Worm (Caenorhabditis elegans) whole organism, midembryonic: ENCODE measurements around the gene clec-163.

Experiments
- T22C8.4 ChIP-seq: fragments of 200-800 bp; sonication (Bioruptor generic); IDR thresholded peaks from 2 replicates; pipeline ENCODE4 v1.3.6; 2022; ENCODE audit warnings: missing genetic modification characterization, missing compliant biosample characterization
- cog-1 ChIP-seq: sonication (generic microtip); optimal IDR thresholded peaks from 2 replicates; lab custom pipeline; 2016; ENCODE audit warnings: missing genetic modification characterization, missing compliant biosample characterization
- flt-1 ChIP-seq: fragments of 200-800 bp; sonication (Bioruptor generic); IDR thresholded peaks from 2 replicates; pipeline ENCODE4 v1.3.6; 2022; ENCODE audit warnings: missing genetic modification characterization, missing compliant biosample characterization
- med-1 ChIP-seq: sonication (generic microtip); optimal IDR thresholded peaks from 2 replicates; lab custom pipeline; 2017; ENCODE audit warnings: missing genetic modification characterization, mild to moderate bottlenecking, missing compliant biosample characterization, antibody characterized with exemption, missing genetic modification reagents; ENCODE audit not compliant: insufficient read depth
- ref-1 ChIP-seq: fragments of 200-800 bp; sonication (Bioruptor generic); conservative IDR thresholded peaks from 2 replicates; pipeline ENCODE4 v1.3.6; 2022; ENCODE audit warnings: missing genetic modification reagents, missing genetic modification characterization, missing compliant biosample characterization
- tab-1 ChIP-seq: fragments of 200-800 bp; sonication (Bioruptor generic); IDR thresholded peaks from 2 replicates; pipeline ENCODE4 v1.3.6; 2022; ENCODE audit warnings: missing genetic modification characterization, missing compliant biosample characterization
- ztf-23 ChIP-seq: fragments of 200-800 bp; sonication (Bioruptor generic); IDR thresholded peaks from 2 replicates; pipeline ENCODE4 v1.3.6; 2022; ENCODE audit warnings: missing genetic modification reagents, missing genetic modification characterization, missing compliant biosample characterization
- ztf-29 ChIP-seq: fragments of 200-800 bp; sonication (Bioruptor generic); IDR thresholded peaks from 2 replicates; pipeline ENCODE4 v1.3.6; 2022; ENCODE audit warnings: missing genetic modification reagents, missing genetic modification characterization, missing compliant biosample characterization

DNA sequence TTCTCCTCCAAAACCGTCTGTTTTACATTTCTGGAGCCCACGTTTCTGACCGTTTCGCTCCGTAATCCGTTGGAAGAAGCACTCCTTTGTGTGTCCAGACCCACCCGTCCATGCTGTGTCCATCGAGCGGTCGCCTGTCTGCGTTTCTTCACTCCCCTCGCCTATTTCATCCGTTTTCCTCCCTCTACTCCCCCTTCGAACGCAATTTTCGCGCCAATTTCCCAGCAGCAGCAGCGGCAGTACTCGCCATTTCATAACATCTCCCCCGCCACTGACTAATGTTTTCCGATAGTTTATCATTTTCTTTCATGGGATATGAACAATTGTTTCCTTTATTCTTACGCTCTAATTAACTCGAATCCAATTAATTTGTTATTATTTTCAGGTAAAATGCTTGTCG lies 13.8 kb downstream of the clec-163 start:
- peak; percentile 68; the same call in 1 of the 2 replicates for TF ChIP-seq ztf-23 (GFP tag; lab: Robert Waterston, UW)
- TF ChIP-seq tab-1 (GFP tag; lab: Robert Waterston, UW): 0 out of 2 replicates have a peak, but pooled peaks have one; percentile 36
- no peak for TF ChIP-seq T22C8.4
- TF ChIP-seq flt-1: no peak
- no peak for TF ChIP-seq ztf-29 (GFP tag; lab: Robert Waterston, UW)
- no peak for TF ChIP-seq ref-1 (GFP tag; lab: Robert Waterston, UW)
- TF ChIP-seq med-1: no peak
- no peak for TF ChIP-seq cog-1 (tag; lab: Kevin White, UChicago)
